Worm (Caenorhabditis elegans) whole organism, L4/young adult: ENCODE results near the gene nhr-47.

Source experiments
- dao-5 ChIP-seq: sonication (generic microtip); optimal IDR thresholded peaks from 2 replicates; lab custom pipeline; 2016; ENCODE audit warnings: missing genotype, missing genetic modification characterization, moderate library complexity, missing compliant biosample characterization
- him-1 ChIP-seq: sonication (generic microtip); optimal IDR thresholded peaks from 2 replicates; lab custom pipeline; 2016; ENCODE audit warnings: missing genotype, missing genetic modification reagents, missing genetic modification characterization, missing compliant biosample characterization

ce11 chrV:5548051-5548450 lies 43.0 kb downstream of the nhr-47 start, which contains the start of gene ugt-48:
- TF ChIP-seq him-1 (tag; lab: Kevin White, UChicago) (no peak), dao-5 (tag; lab: Kevin White, UChicago) (no peak)
